Worm (Caenorhabditis elegans) whole organism, L4 larva: ENCODE data around the gene Y39B6A.5.

Experiments used
- D1046.2 ChIP-seq: fragments of 200-800 bp; sonication (Bioruptor generic); IDR thresholded peaks from 2 replicates; pipeline ENCODE4 v1.3.6; 2022; ENCODE audit warnings: missing genetic modification characterization, missing compliant biosample characterization
- F26F4.8 ChIP-seq: fragments of 200-800 bp; sonication (Bioruptor generic); conservative IDR thresholded peaks from 2 replicates; pipeline ENCODE4 v1.3.6; 2022; ENCODE audit warnings: missing genetic modification characterization, missing compliant biosample characterization
- F49E8.2 ChIP-seq: sonication (generic microtip); optimal IDR thresholded peaks from 2 replicates; lab custom pipeline; 2016; ENCODE audit warnings: missing compliant biosample characterization, mild to moderate bottlenecking, missing genetic modification characterization, borderline replicate concordance
- Y105C5A.15 ChIP-seq: fragments of 200-800 bp; sonication (Bioruptor generic); IDR thresholded peaks from 2 replicates; pipeline ENCODE4 v1.3.6; 2022; ENCODE audit warnings: missing genetic modification characterization, missing compliant biosample characterization
- Y48G9A.11 ChIP-seq: fragments of 200-800 bp; sonication (Bioruptor generic); IDR thresholded peaks from 2 replicates; pipeline ENCODE4 v1.3.6; 2022; ENCODE audit warnings: missing genetic modification reagents, missing genetic modification characterization, missing compliant biosample characterization
- arid-1 ChIP-seq: fragments of 200-800 bp; sonication (Bioruptor generic); conservative IDR thresholded peaks from 2 replicates; pipeline ENCODE4 v1.3.6; 2022; ENCODE audit warnings: missing genetic modification reagents, missing genetic modification characterization, missing compliant biosample characterization
- ceh-20 ChIP-seq: fragments of 200-800 bp; sonication (Bioruptor generic); IDR thresholded peaks from 2 replicates; pipeline ENCODE4 v1.3.6; 2022; ENCODE audit warnings: missing genetic modification reagents, missing genetic modification characterization, missing compliant biosample characterization
- ceh-44 ChIP-seq: fragments of 200-800 bp; sonication (Bioruptor generic); IDR thresholded peaks from 2 replicates; pipeline ENCODE4 v1.3.6; 2022; ENCODE audit warnings: missing genetic modification reagents, missing genetic modification characterization, missing compliant biosample characterization
- ceh-62 ChIP-seq: sonication (generic microtip); optimal IDR thresholded peaks from 2 replicates; lab custom pipeline; 2017; ENCODE audit warnings: missing biosample characterization, missing genetic modification characterization
- ceh-82 ChIP-seq: sonication (generic microtip); optimal IDR thresholded peaks from 2 replicates; lab custom pipeline; 2017; ENCODE audit warnings: missing biosample characterization, missing genetic modification characterization
- ctbp-1 ChIP-seq: fragments of 200-800 bp; sonication (Bioruptor generic); IDR thresholded peaks from 2 replicates; pipeline ENCODE4 v1.3.6; 2022; ENCODE audit warnings: missing genetic modification reagents, missing genetic modification characterization, missing compliant biosample characterization
- dmd-6 ChIP-seq: fragments of 200-800 bp; sonication (Bioruptor generic); IDR thresholded peaks from 2 replicates; pipeline ENCODE4 v1.3.6; 2022; ENCODE audit warnings: missing genetic modification reagents, missing genetic modification characterization, missing compliant biosample characterization
- dmd-9 ChIP-seq: fragments of 200-800 bp; sonication (Bioruptor generic); IDR thresholded peaks from 2 replicates; pipeline ENCODE4 v1.3.6; 2022; ENCODE audit warnings: missing genetic modification reagents, missing genetic modification characterization, missing compliant biosample characterization
- dpl-1 ChIP-seq: fragments of 150-350 bp; optimal IDR thresholded peaks from 2 replicates; lab custom pipeline; 2014; ENCODE audit warnings: missing biosample characterization, missing genetic modification reagents, missing genetic modification characterization
- duxl-1 ChIP-seq: sonication (generic microtip); optimal IDR thresholded peaks from 2 replicates; lab custom pipeline; 2016; ENCODE audit warnings: mild to moderate bottlenecking, missing genetic modification characterization, moderate library complexity, missing compliant biosample characterization; ENCODE audit not compliant: poor library complexity
- dve-1 ChIP-seq: sonication (generic microtip); optimal IDR thresholded peaks from 2 replicates; lab custom pipeline; 2017; ENCODE audit warnings: antibody characterized with exemption, mild to moderate bottlenecking, missing genetic modification characterization, missing compliant biosample characterization; ENCODE audit not compliant: insufficient read depth
- egl-43 ChIP-seq: fragments of 200-800 bp; sonication (Bioruptor generic); IDR thresholded peaks from 2 replicates; pipeline ENCODE4 v1.3.6; 2022; ENCODE audit warnings: missing genetic modification reagents, missing genetic modification characterization, missing compliant biosample characterization
- fkh-10 ChIP-seq: fragments of 150-350 bp; optimal IDR thresholded peaks from 2 replicates; lab custom pipeline; 2014; ENCODE audit warnings: missing biosample characterization, missing genetic modification reagents, missing genetic modification characterization
- gei-8 ChIP-seq: fragments of 200-800 bp; sonication (Bioruptor generic); optimal IDR thresholded peaks from 2 replicates; lab custom pipeline; 2018; ENCODE audit warnings: mild to moderate bottlenecking, missing genetic modification characterization, missing compliant biosample characterization
- hif-1 ChIP-seq, 2 experiments: sonication (generic microtip); optimal IDR thresholded peaks; 2 replicates each; lab custom pipeline; 2016 to 2017; ENCODE audit warnings: missing compliant biosample characterization in 2 of 2, missing genetic modification characterization in 2 of 2, missing genetic modification reagents in 2 of 2, missing genotype in 2 of 2, mild to moderate bottlenecking in 1 of 2
- hlh-30 ChIP-seq: sonication (generic microtip); optimal IDR thresholded peaks from 2 replicates; lab custom pipeline; 2017; ENCODE audit warnings: antibody characterized with exemption, mild to moderate bottlenecking, missing genetic modification characterization, missing compliant biosample characterization; ENCODE audit not compliant: insufficient read depth
- hmg-1.1 ChIP-seq: fragments of 200-800 bp; sonication (Bioruptor generic); IDR thresholded peaks from 2 replicates; pipeline ENCODE4 v1.3.6; 2022; ENCODE audit warnings: missing genetic modification reagents, missing genetic modification characterization, missing compliant biosample characterization
- lin-15B ChIP-seq: fragments of 150-350 bp; sonication (generic microtip); optimal IDR thresholded peaks from 3 replicates; lab custom pipeline; 2014; ENCODE audit warnings: missing biosample characterization, missing genetic modification characterization
- lin-29 ChIP-seq: fragments of 200-800 bp; sonication (Bioruptor generic); IDR thresholded peaks from 2 replicates; pipeline ENCODE4 v1.3.6; 2022; ENCODE audit warnings: missing genetic modification reagents, missing genetic modification characterization, missing compliant biosample characterization
- lin-38 ChIP-seq: fragments of 200-800 bp; sonication (Bioruptor generic); IDR thresholded peaks from 2 replicates; pipeline ENCODE4 v1.3.6; 2022; ENCODE audit warnings: missing genetic modification reagents, missing genetic modification characterization, missing compliant biosample characterization
- lin-39 ChIP-seq: fragments of 150-350 bp; optimal IDR thresholded peaks from 2 replicates; lab custom pipeline; 2014; ENCODE audit warnings: missing biosample characterization, missing genetic modification reagents, missing genetic modification characterization
- lsy-2 ChIP-seq, 2 experiments: fragments of 150-350 bp in 1 of 2; sonication (generic microtip) in 1 of 2; optimal IDR thresholded peaks; 2 replicates each; lab custom pipeline; 2014 to 2017; ENCODE audit warnings: missing biosample characterization in 2 of 2, missing genetic modification characterization in 2 of 2
- madf-9 ChIP-seq: fragments of 200-800 bp; sonication (Bioruptor generic); conservative IDR thresholded peaks from 2 replicates; pipeline ENCODE4 v1.3.6; 2022; ENCODE audit warnings: missing genetic modification reagents, missing genetic modification characterization, missing compliant biosample characterization
- mdl-1 ChIP-seq, 2 experiments: fragments of 150-350 bp in 1 of 2; sonication (generic microtip) in 1 of 2; optimal IDR thresholded peaks; 2 replicates each; lab custom pipeline; 2014 to 2017; ENCODE audit warnings: missing biosample characterization in 2 of 2, missing genetic modification characterization in 2 of 2
- mep-1 ChIP-seq: fragments of 150-350 bp; sonication (generic microtip); optimal IDR thresholded peaks from 3 replicates; lab custom pipeline; 2014; ENCODE audit warnings: missing biosample characterization, missing genetic modification characterization
- nhr-25 ChIP-seq: sonication (generic microtip); optimal IDR thresholded peaks from 2 replicates; lab custom pipeline; 2017; ENCODE audit warnings: missing genetic modification characterization, mild to moderate bottlenecking, missing compliant biosample characterization, antibody characterized with exemption, moderate library complexity, borderline replicate concordance; ENCODE audit not compliant: insufficient read depth
- nhr-28 ChIP-seq: fragments of 150-350 bp; optimal IDR thresholded peaks from 2 replicates; lab custom pipeline; 2014; ENCODE audit warnings: missing biosample characterization, missing genetic modification characterization
- nhr-41 ChIP-seq: fragments of 200-800 bp; sonication (Bioruptor generic); IDR thresholded peaks from 2 replicates; pipeline ENCODE4 v1.3.6; 2022; ENCODE audit warnings: missing genetic modification reagents, missing genetic modification characterization, missing compliant biosample characterization
- nhr-48 ChIP-seq: sonication (generic microtip); optimal IDR thresholded peaks from 2 replicates; lab custom pipeline; 2016; ENCODE audit warnings: mild to moderate bottlenecking, missing genetic modification characterization, missing compliant biosample characterization
- nhr-6 ChIP-seq: fragments of 150-350 bp; optimal IDR thresholded peaks from 2 replicates; lab custom pipeline; 2014; ENCODE audit warnings: missing biosample characterization, missing genetic modification characterization
- nhr-76 ChIP-seq: fragments of 150-350 bp; optimal IDR thresholded peaks from 2 replicates; lab custom pipeline; 2014; ENCODE audit warnings: missing biosample characterization, missing genetic modification characterization
- pha-4 ChIP-seq, 2 experiments: fragments of 150-350 bp in 1 of 2; fragments of 200-800 bp in 1 of 2; sonication (Bioruptor generic) in 1 of 2; IDR thresholded peaks in 1 of 2; optimal IDR thresholded peaks in 1 of 2; 2 replicates each; pipeline versions ENCODE4 v1.3.6 to Lab custom; 2014 to 2022; ENCODE audit warnings: missing genetic modification characterization in 2 of 2, missing genetic modification reagents in 2 of 2, missing biosample characterization in 1 of 2, missing compliant biosample characterization in 1 of 2
- pqm-1 ChIP-seq: sonication (generic microtip); optimal IDR thresholded peaks from 2 replicates; lab custom pipeline; 2017; ENCODE audit warnings: missing biosample characterization, missing genetic modification characterization
- rbr-2 ChIP-seq: sonication (generic microtip); optimal IDR thresholded peaks from 2 replicates; lab custom pipeline; 2016; ENCODE audit warnings: missing genotype, missing genetic modification characterization, missing compliant biosample characterization
- set-16 ChIP-seq: fragments of 200-800 bp; sonication (Bioruptor generic); IDR thresholded peaks from 2 replicates; pipeline ENCODE4 v1.3.6; 2022; ENCODE audit warnings: missing genetic modification reagents, missing genetic modification characterization, missing compliant biosample characterization
- snpc-1.2 ChIP-seq: fragments of 200-800 bp; sonication (Bioruptor generic); IDR thresholded peaks from 2 replicates; pipeline ENCODE4 v1.3.6; 2022; ENCODE audit warnings: missing genetic modification reagents, missing genetic modification characterization, missing compliant biosample characterization
- tra-1 ChIP-seq: fragments of 200-800 bp; sonication (Bioruptor generic); IDR thresholded peaks from 2 replicates; pipeline ENCODE4 v1.3.6; 2022; ENCODE audit warnings: missing genetic modification reagents, missing genetic modification characterization, missing compliant biosample characterization
- unc-130 ChIP-seq: sonication (generic microtip); optimal IDR thresholded peaks from 2 replicates; lab custom pipeline; 2016; ENCODE audit warnings: missing genetic modification reagents, missing genetic modification characterization, missing compliant biosample characterization
- vab-7 ChIP-seq: fragments of 200-800 bp; sonication (Bioruptor generic); IDR thresholded peaks from 2 replicates; pipeline ENCODE4 v1.3.6; 2022; ENCODE audit warnings: missing genetic modification reagents, missing genetic modification characterization, missing compliant biosample characterization
- zfp-2 ChIP-seq: sonication (generic microtip); optimal IDR thresholded peaks from 2 replicates; lab custom pipeline; 2016; ENCODE audit warnings: mild to moderate bottlenecking, missing genetic modification characterization, missing compliant biosample characterization
- zfp-3 ChIP-seq: fragments of 200-800 bp; sonication (Bioruptor generic); conservative IDR thresholded peaks from 2 replicates; pipeline ENCODE4 v1.3.6; 2022; ENCODE audit warnings: missing genetic modification reagents, missing genetic modification characterization, missing compliant biosample characterization

Y39B6A.5 gene

DNA sequence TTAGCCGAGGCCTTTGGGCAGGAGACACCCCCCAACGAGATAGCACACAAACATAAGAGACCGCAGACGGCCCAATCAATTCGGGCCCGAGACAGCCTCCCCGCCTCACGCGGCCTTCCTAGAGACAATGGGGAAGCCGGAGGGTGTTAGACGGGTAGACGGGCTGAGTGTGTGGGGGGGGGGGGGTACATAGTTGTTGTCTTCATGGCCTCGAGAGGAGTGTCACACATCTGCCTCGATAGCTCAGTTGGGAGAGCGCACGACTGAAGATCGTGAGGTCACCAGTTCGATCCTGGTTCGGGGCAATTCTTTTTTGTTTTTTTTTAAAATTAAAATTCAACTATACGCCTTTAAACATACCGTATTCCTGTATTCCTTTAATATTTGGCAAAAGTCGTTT lies 32.9 kb downstream of the Y39B6A.5 start (continued):
- TF ChIP-seq dmd-9 (GFP tag; lab: Robert Waterston, UW): peak; percentile 58; the same call in 1 of the 2 replicates
- no peak for TF ChIP-seq pqm-1 (tag; lab: Kevin White, UChicago)
- TF ChIP-seq zfp-3 (GFP tag; lab: Robert Waterston, UW): peak; percentile 40; the same call in 1 of the 2 replicates
- peak; percentile 73 for TF ChIP-seq dmd-6 (GFP tag; lab: Robert Waterston, UW)
- TF ChIP-seq unc-130: no peak
- peak; percentile 62; the same call in 1 of the 2 replicates for TF ChIP-seq ceh-44
- TF ChIP-seq F49E8.2 (tag; lab: Kevin White, UChicago): no peak
- TF ChIP-seq snpc-1.2 (GFP tag; lab: Robert Waterston, UW): peak; percentile 69
- peak; percentile 82 for TF ChIP-seq lin-38 (GFP tag; lab: Robert Waterston, UW)
- TF ChIP-seq arid-1 (GFP tag; lab: Robert Waterston, UW): peak; percentile 88
- no peak for TF ChIP-seq gei-8 (GFP tag; lab: Kevin White, UChicago)
- TF ChIP-seq lin-29 (GFP tag; lab: Robert Waterston, UW): no peak
- TF ChIP-seq zfp-2 (tag; lab: Kevin White, UChicago): peak; percentile 20
- no peak for TF ChIP-seq nhr-6 (tag; lab: Kevin White, UChicago)
- peak in 1 of 2 experiments; percentile 15 for TF ChIP-seq mdl-1 (tag; optimal IDR thresholded peaks at IDR 0.05; lab: Kevin White, UChicago)
- TF ChIP-seq ceh-20: peak; percentile 58
- TF ChIP-seq hmg-1.1 (GFP tag; lab: Robert Waterston, UW): peak; percentile 91
- no peak for TF ChIP-seq ceh-62
- peak; percentile 95 for TF ChIP-seq set-16 (GFP tag; lab: Robert Waterston, UW)
- peak; percentile 92 for TF ChIP-seq pha-4 (GFP tag; IDR thresholded peaks at IDR 0.05; lab: Robert Waterston, UW)
- no peak for TF ChIP-seq pha-4 (tag; optimal IDR thresholded peaks at IDR 0.05; lab: Kevin White, UChicago)
- TF ChIP-seq nhr-76 (tag; lab: Kevin White, UChicago): no peak
- peak in 1 of 2 experiments; percentile 63 for TF ChIP-seq hif-1 (tag; optimal IDR thresholded peaks at IDR 0.05; lab: Kevin White, UChicago)
- TF ChIP-seq dve-1 (tag; lab: Kevin White, UChicago): peak; percentile 53
- peak; percentile 34 for TF ChIP-seq rbr-2 (tag; lab: Kevin White, UChicago)
- TF ChIP-seq fkh-10: no peak
- peak; percentile 89 for TF ChIP-seq ctbp-1 (GFP tag; lab: Robert Waterston, UW)
- peak; percentile 81 for TF ChIP-seq vab-7
- peak; percentile 89 for TF ChIP-seq hlh-30 (tag; lab: Kevin White, UChicago)
- TF ChIP-seq D1046.2 (GFP tag; lab: Robert Waterston, UW): 0 out of 2 replicates have a peak, but pooled peaks have one; percentile 64
- 0 out of 2 replicates have a peak, but pooled peaks have one; percentile 71 for TF ChIP-seq nhr-41 (GFP tag; lab: Robert Waterston, UW)
- peak; percentile 78 for TF ChIP-seq Y105C5A.15 (GFP tag; lab: Robert Waterston, UW)
- TF ChIP-seq ceh-82 (tag; lab: Kevin White, UChicago): no peak
- peak; percentile 74 for TF ChIP-seq tra-1 (GFP tag; lab: Robert Waterston, UW)
- TF ChIP-seq lin-39 (tag; lab: Kevin White, UChicago): no peak
- peak; percentile 81 for TF ChIP-seq madf-9
- TF ChIP-seq mep-1 (tag; lab: Kevin White, UChicago): peak; percentile 75
- peak; percentile 83 for TF ChIP-seq Y48G9A.11 (GFP tag; lab: Robert Waterston, UW)
- TF ChIP-seq lin-15B: no peak
- TF ChIP-seq dpl-1 (GFP tag; lab: Kevin White, UChicago): peak; percentile 8
- peak; percentile 13 for TF ChIP-seq nhr-25 (tag; lab: Kevin White, UChicago)
- TF ChIP-seq duxl-1 (tag; lab: Kevin White, UChicago): no peak
- peak in 1 of 2 experiments; percentile 65 for TF ChIP-seq lsy-2 (tag; optimal IDR thresholded peaks at IDR 0.05; lab: Kevin White, UChicago)
- peak; percentile 95 for TF ChIP-seq egl-43 (GFP tag; lab: Robert Waterston, UW)
- TF ChIP-seq nhr-48 (tag; lab: Kevin White, UChicago): peak; percentile 51
- TF ChIP-seq nhr-28 (tag; lab: Kevin White, UChicago): peak; percentile 27
- TF ChIP-seq F26F4.8 (GFP tag; lab: Robert Waterston, UW): peak; percentile 78
